Worm (Caenorhabditis elegans): Measurements from ENCODE around the gene C50B8.5.

Gene C50B8.5

ce11 chrV:13577463-13577862, 3.3 kb upstream of the C50B8.5 start:
- TF ChIP-seq lsy-12 (tag; optimal IDR thresholded peaks at IDR 0.05): no peak
- no peak for TF ChIP-seq zag-1 (tag; optimal IDR thresholded peaks at IDR 0.05)
- no peak for TF ChIP-seq egl-5 (tag; optimal IDR thresholded peaks at IDR 0.05)
- no peak for TF ChIP-seq egl-27 (tag; optimal IDR thresholded peaks at IDR 0.05)
- no peak for TF ChIP-seq mdl-1 (tag; optimal IDR thresholded peaks at IDR 0.05)
- TF ChIP-seq elt-3 (tag; optimal IDR thresholded peaks at IDR 0.05): no peak
- TF ChIP-seq ceh-82 (tag; optimal IDR thresholded peaks at IDR 0.05): no peak
- no peak for TF ChIP-seq unc-62 (GFP tag; optimal IDR thresholded peaks at IDR 0.05)
- no peak for TF ChIP-seq tbx-2 (tag; optimal IDR thresholded peaks at IDR 0.05)

DNA sequence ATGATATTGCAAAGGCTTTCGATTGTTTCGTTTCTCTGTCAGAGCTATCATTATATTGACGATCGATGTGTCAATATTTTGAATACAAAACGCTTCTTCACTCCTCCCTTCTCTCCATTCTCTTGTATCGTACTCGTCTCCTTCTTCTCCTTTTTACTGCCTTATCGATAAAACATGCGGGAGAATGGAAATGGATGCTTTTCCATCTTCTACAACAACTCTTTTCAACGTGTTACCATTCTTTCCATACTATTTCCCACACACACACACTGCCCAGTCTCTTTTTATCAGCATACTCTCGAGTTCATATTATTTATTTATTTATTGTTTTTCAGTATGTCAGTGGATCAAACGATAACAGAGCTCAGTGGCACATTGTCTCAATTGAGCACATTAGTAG, 2.1 kb upstream of the C50B8.5 start, which contains the start of gene C50B8.6:
Gene C50B8.6 (plus strand): TSS at position 336 of the 400 bp plus-strand sequence.
- TF ChIP-seq elt-2 (tag; optimal IDR thresholded peaks at IDR 0.05): peak; percentile 67
- peak; percentile 52 for TF ChIP-seq pha-4 (tag; optimal IDR thresholded peaks at IDR 0.05)
- no peak for TF ChIP-seq ZK546.5 (tag; optimal IDR thresholded peaks at IDR 0.05)

DNA sequence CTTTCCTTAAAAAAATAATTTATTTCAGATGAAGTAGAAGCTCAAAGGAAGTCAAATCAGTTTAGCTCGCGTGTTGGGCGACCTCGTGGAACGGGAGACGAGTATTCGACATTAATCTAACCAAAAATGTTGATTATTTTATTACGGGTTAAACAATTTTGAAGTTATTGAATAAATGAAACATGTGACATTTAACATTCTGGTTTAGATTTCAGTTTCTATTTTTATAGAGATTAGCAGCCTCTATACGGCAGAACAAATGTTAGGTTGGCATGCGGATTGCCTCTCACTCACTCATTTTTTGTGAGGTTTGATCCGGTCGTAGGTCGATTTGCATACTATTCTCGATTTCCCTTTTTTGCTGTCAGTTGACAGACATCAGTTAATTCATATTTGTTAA, 3.7 kb downstream of the C50B8.5 start, which contains the start of gene F53F4.1:
Gene F53F4.1 (plus strand): TSS at position 301 of the 400 bp plus-strand sequence.
- TF ChIP-seq jun-1 (tag; optimal IDR thresholded peaks at IDR 0.05): no peak
- no peak for TF ChIP-seq nfya-1 (tag; optimal IDR thresholded peaks at IDR 0.05; ENCODE audit: insufficient read depth)
- no peak for TF ChIP-seq pha-4 (tag; optimal IDR thresholded peaks at IDR 0.05)
- TF ChIP-seq R02D3.7 (tag; optimal IDR thresholded peaks at IDR 0.05): no peak
- no peak for TF ChIP-seq ceh-82 (tag; optimal IDR thresholded peaks at IDR 0.05)

ce11 chrV:13587902-13588301, 7.1 kb downstream of the C50B8.5 start, which contains the start of gene F53F4.17:
Gene F53F4.17, plus strand, starts transcription at chrV:13588202.
- TF ChIP-seq pha-4 (tag; optimal IDR thresholded peaks at IDR 0.05) (no peak), mdl-1 (tag; optimal IDR thresholded peaks at IDR 0.05) (no peak), nhr-23 (tag; optimal IDR thresholded peaks at IDR 0.05) (no peak), lsy-12 (tag; optimal IDR thresholded peaks at IDR 0.05) (no peak), mml-1 (tag; optimal IDR thresholded peaks at IDR 0.05) (no peak), ztf-4 (tag; optimal IDR thresholded peaks at IDR 0.05) (no peak), snpc-4 (tag; optimal IDR thresholded peaks at IDR 0.05) (no peak), elt-1 (tag; optimal IDR thresholded peaks at IDR 0.05) (no peak), nhr-43 (tag; optimal IDR thresholded peaks at IDR 0.05; ENCODE audit: poor library complexity, severe bottlenecking) (no peak), unc-39 (tag; optimal IDR thresholded peaks at IDR 0.05) (no peak), ama-1 (optimal IDR thresholded peaks at IDR 0.05) (no peak), jun-1 (tag; optimal IDR thresholded peaks at IDR 0.05) (no peak), ztf-11 (tag; optimal IDR thresholded peaks at IDR 0.05) (no peak), nhr-25 (tag; optimal IDR thresholded peaks at IDR 0.05) (no peak), sea-2 (GFP tag; optimal IDR thresholded peaks at IDR 0.05) (no peak), nhr-11 (tag; optimal IDR thresholded peaks at IDR 0.05) (no peak), nhr-67 (tag; optimal IDR thresholded peaks at IDR 0.05) (no peak), elt-2 (tag; optimal IDR thresholded peaks at IDR 0.05) (no peak), ceh-82 (tag; optimal IDR thresholded peaks at IDR 0.05) (no peak)

DNA sequence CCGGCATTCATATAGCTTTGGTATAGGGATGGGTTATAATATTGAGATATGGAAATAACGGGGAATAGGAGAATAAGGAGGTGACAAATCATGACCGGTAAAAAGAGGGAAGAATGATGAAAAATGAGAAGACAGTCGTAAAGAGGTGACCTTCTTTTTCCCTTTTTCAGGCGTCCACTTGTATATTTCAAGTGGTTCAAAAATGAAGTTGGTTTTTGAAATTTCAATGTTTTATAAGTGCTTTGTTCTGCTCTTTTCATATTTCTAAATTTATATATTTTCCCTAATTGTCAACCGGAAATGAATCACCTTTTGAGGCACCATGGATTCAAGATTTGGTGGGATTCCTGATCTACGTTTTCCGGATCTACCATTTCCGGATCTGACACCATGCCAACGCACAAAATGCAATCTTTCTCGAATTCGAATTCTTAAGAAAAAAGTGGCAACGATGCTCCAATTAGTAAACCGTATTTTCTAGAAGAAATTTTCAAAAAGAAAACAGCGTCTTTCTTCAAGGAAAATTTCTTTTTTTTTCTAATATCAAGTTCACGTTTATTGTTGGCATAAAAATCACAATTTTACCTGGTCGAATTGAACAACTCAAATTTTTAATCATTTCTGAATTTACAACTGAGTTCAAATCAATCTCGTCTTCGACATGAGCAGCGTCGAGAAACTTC, 8.9 kb downstream of the C50B8.5 start, which contains the start of the genes F53F4.2 and F53F4.18:
Gene F53F4.2 (minus strand): TSS at position 101 of the 683 bp plus-strand sequence.
Gene F53F4.18 (plus strand): TSS at position 633 of the 683 bp plus-strand sequence.
- TF ChIP-seq snpc-4 (tag; optimal IDR thresholded peaks at IDR 0.05): no peak
- no peak for TF ChIP-seq nhr-76 (tag; optimal IDR thresholded peaks at IDR 0.05)
- TF ChIP-seq nhr-23 (tag; optimal IDR thresholded peaks at IDR 0.05): no peak
- no peak for TF ChIP-seq lsy-12 (tag; optimal IDR thresholded peaks at IDR 0.05)
- TF ChIP-seq R02D3.7 (tag; optimal IDR thresholded peaks at IDR 0.05): no peak
- no peak for TF ChIP-seq lin-39 (tag; optimal IDR thresholded peaks at IDR 0.05)
- TF ChIP-seq nfya-1 (tag; optimal IDR thresholded peaks at IDR 0.05; ENCODE audit: insufficient read depth): no peak
- no peak for TF ChIP-seq nhr-12 (tag; optimal IDR thresholded peaks at IDR 0.05)
- TF ChIP-seq nhr-77 (tag; optimal IDR thresholded peaks at IDR 0.05): no peak
- TF ChIP-seq sea-2 (GFP tag; optimal IDR thresholded peaks at IDR 0.05): no peak
- TF ChIP-seq zag-1 (tag; optimal IDR thresholded peaks at IDR 0.05): no peak
- TF ChIP-seq elt-1 (tag; optimal IDR thresholded peaks at IDR 0.05): no peak
- TF ChIP-seq fos-1 (tag; optimal IDR thresholded peaks at IDR 0.05): no peak

Measured in whole organism, L3 larva.